Fruit fly (Drosophila melanogaster): ENCODE data around the gene CG44090.

CG44090 gene

DNA sequence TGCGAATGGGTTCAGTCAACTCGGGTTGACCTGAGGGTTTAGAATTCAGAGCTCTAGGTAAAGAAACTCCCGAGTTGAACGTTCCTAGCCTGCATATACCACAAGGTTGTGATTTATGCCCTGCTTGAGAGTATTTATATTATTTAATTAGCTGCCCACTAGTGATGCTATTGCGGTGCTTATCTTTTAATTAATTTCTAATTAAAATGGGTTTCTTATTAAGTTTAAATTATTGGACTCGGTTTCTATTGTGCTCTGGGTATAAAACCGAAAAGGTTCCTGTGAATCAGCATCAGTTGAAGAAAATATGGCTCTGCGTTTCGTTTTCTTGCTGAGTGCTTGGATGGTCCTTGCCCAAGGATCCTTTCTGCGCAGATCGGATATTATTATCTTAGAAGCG lies 18.8 kb downstream of the CG44090 start, which contains the start of gene CG5866:
TSS of gene CG5866 (plus strand) at position 301 of the 400 bp plus-strand sequence.
- TF ChIP-seq dmrt93B (GFP tag; optimal IDR thresholded peaks at IDR 0.05) (no peak), dl (GFP tag; optimal IDR thresholded peaks at IDR 0.05; ENCODE audit: insufficient read depth in 1 of 2, partially characterized antibody in 2 of 2) (no peak), OdsH (GFP tag; optimal IDR thresholded peaks at IDR 0.05) (no peak), Mio (GFP tag; optimal IDR thresholded peaks at IDR 0.05) (no peak), Rel (GFP tag; optimal IDR thresholded peaks at IDR 0.05) (no peak), Rel (tag; optimal IDR thresholded peaks at IDR 0.05) (no peak), sv (GFP tag; optimal IDR thresholded peaks at IDR 0.05) (no peak), tai (GFP tag; optimal IDR thresholded peaks at IDR 0.05) (no peak), CG9705 (GFP tag; optimal IDR thresholded peaks at IDR 0.05) (no peak)

dm6 chr3R:17413601-17414000 lies 20.6 kb downstream of the CG44090 start, which contains the start of gene CG42822:
TSS of gene CG42822 (plus strand) at chr3R:17413901.
- TF ChIP-seq woc (GFP tag; optimal IDR thresholded peaks at IDR 0.05) (no peak), GATAd (GFP tag; optimal IDR thresholded peaks at IDR 0.05) (no peak), sv (GFP tag; optimal IDR thresholded peaks at IDR 0.05) (no peak), foxo (GFP tag; optimal IDR thresholded peaks at IDR 0.05) (no peak), CrebA (GFP tag; optimal IDR thresholded peaks at IDR 0.05; ENCODE audit: borderline replicate concordance) (no peak), N (GFP tag; optimal IDR thresholded peaks at IDR 0.05) (no peak), Hr78 (GFP tag; optimal IDR thresholded peaks at IDR 0.05) (no peak), CG32264 (GFP tag; optimal IDR thresholded peaks at IDR 0.05) (no peak), Abd-B (GFP tag; optimal IDR thresholded peaks at IDR 0.05) (no peak), Mio (GFP tag; optimal IDR thresholded peaks at IDR 0.05) (no peak), dl (GFP tag; optimal IDR thresholded peaks at IDR 0.05; ENCODE audit: insufficient read depth in 1 of 2, partially characterized antibody in 2 of 2) (no peak), Sp1 (GFP tag; optimal IDR thresholded peaks at IDR 0.05) (no peak), jim (GFP tag; optimal IDR thresholded peaks at IDR 0.05) (no peak), Jra (GFP tag; optimal IDR thresholded peaks at IDR 0.05) (no peak), brk (GFP tag; optimal IDR thresholded peaks at IDR 0.05) (no peak)

- TF ChIP-seq Hnf4 (GFP tag; optimal IDR thresholded peaks at IDR 0.05) = no peak
These were observed 21.6 kb downstream of the CG44090 start, which contains the start of gene CG42821 for dm6 chr3R:17412458-17413127. TSS of gene CG42821 (plus strand) at chr3R:17413077.

DNA sequence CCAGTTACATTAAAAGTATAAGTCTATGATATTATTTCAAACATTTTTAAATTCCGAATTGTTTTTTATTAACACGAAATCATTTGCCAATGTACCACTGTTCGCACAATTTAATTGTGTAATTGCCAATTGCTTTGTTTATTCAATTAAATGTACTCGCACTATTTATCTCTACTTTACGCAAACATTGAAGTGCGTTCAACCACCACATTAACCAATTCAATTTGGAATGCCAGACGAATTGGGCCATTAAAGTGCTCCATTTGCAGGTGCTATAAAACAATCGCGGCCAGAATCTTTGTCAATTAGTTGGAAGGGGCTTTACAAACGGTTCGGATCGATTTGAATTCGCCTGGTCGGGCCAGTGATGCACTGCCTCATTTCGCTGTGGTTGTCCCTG lies 23.4 kb downstream of the CG44090 start, which contains the start of gene CG5863:
TSS of gene CG5863 (plus strand) at position 301 of the 400 bp plus-strand sequence.
- TF ChIP-seq CG32264 (GFP tag; optimal IDR thresholded peaks at IDR 0.05) (no peak), CG9705 (GFP tag; optimal IDR thresholded peaks at IDR 0.05) (no peak), CrebA (GFP tag; optimal IDR thresholded peaks at IDR 0.05; ENCODE audit: borderline replicate concordance) (no peak), brk (GFP tag; optimal IDR thresholded peaks at IDR 0.05) (no peak), Hnf4 (GFP tag; optimal IDR thresholded peaks at IDR 0.05) (no peak), dl (GFP tag; optimal IDR thresholded peaks at IDR 0.05; ENCODE audit: insufficient read depth in 1 of 2, partially characterized antibody in 2 of 2) (no peak), br (GFP tag; optimal IDR thresholded peaks at IDR 0.05) (no peak), Abd-B (GFP tag; optimal IDR thresholded peaks at IDR 0.05) (no peak), Myc (optimal IDR thresholded peaks at IDR 0.05) (no peak), Vsx2 (GFP tag; optimal IDR thresholded peaks at IDR 0.05; ENCODE audit: partially characterized antibody) (no peak), Rel (GFP tag; optimal IDR thresholded peaks at IDR 0.05) (no peak), Rel (tag; optimal IDR thresholded peaks at IDR 0.05) (no peak), dsf (GFP tag; optimal IDR thresholded peaks at IDR 0.05; ENCODE audit: borderline replicate concordance) (no peak)

DNA sequence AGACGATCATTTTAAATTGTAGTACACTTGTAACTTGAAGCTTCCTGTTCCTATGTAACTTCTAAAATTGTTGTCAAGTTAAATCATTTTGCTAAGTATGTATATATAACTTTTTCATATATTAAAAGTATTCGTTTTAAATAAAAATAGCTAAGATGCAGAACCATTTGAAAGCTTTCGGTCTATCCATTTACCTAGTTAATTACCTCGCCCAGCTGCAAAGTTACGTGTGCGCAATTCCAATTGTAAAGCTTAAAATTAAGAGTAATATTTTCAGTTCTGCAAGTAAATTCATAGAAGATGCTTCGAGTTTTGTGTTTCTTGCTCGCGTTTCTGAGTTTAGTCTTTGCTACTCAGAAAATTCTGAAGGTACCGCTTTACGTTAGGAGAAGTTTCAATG lies 24.9 kb downstream of the CG44090 start, which contains the start of gene CG5860:
TSS of gene CG5860 (plus strand) at position 301 of the 400 bp plus-strand sequence.
- no peak for TF ChIP-seq rgr (GFP tag; optimal IDR thresholded peaks at IDR 0.05)
- TF ChIP-seq woc (GFP tag; optimal IDR thresholded peaks at IDR 0.05) = no peak
- no peak for TF ChIP-seq CG9705 (GFP tag; optimal IDR thresholded peaks at IDR 0.05)
- no peak for TF ChIP-seq Hr83 (GFP tag; optimal IDR thresholded peaks at IDR 0.05; ENCODE audit: poor library complexity, severe bottlenecking)
- TF ChIP-seq psq (GFP tag; optimal IDR thresholded peaks at IDR 0.05) = no peak
- no peak for TF ChIP-seq dmrt93B (GFP tag; optimal IDR thresholded peaks at IDR 0.05)

All from whole organism, wandering third instar larva.